Worm (Caenorhabditis elegans) whole organism, L1 larva: ENCODE measurements around the gene math-14.

ENCODE experiments used
- Y116A8C.19 ChIP-seq: sonication (generic microtip); optimal IDR thresholded peaks from 2 replicates; lab custom pipeline; 2016; ENCODE audit warnings: missing compliant biosample characterization, missing genetic modification characterization, borderline replicate concordance
- blmp-1 ChIP-seq: fragments of 150-350 bp; optimal IDR thresholded peaks from 2 replicates; lab custom pipeline; 2014; ENCODE audit warnings: missing biosample characterization, missing genetic modification characterization
- efl-3 ChIP-seq: fragments of 200-800 bp; sonication (Bioruptor generic); optimal IDR thresholded peaks from 2 replicates; lab custom pipeline; 2018; ENCODE audit warnings: mild to moderate bottlenecking, missing genetic modification characterization, missing compliant biosample characterization
- grh-1 ChIP-seq: fragments of 200-800 bp; sonication (Bioruptor generic); IDR thresholded peaks from 2 replicates; pipeline ENCODE4 v1.3.6; 2022; ENCODE audit warnings: missing genetic modification reagents, missing genetic modification characterization, missing compliant biosample characterization
- lin-15B ChIP-seq: fragments of 150-350 bp; sonication (generic microtip); optimal IDR thresholded peaks from 3 replicates; lab custom pipeline; 2014; ENCODE audit warnings: missing biosample characterization, missing genetic modification characterization
- lir-3 ChIP-seq: sonication (generic microtip); optimal IDR thresholded peaks from 2 replicates; lab custom pipeline; 2016; ENCODE audit warnings: mild to moderate bottlenecking, missing genetic modification characterization, moderate library complexity, missing compliant biosample characterization; ENCODE audit not compliant: poor library complexity
- mep-1 ChIP-seq: fragments of 150-350 bp; optimal IDR thresholded peaks from 2 replicates; lab custom pipeline; 2014; ENCODE audit warnings: missing biosample characterization, missing genetic modification characterization
- nhr-237 ChIP-seq: fragments of 150-350 bp; optimal IDR thresholded peaks from 2 replicates; lab custom pipeline; 2014; ENCODE audit warnings: missing biosample characterization, missing genetic modification characterization
- nhr-28 ChIP-seq: fragments of 150-350 bp; optimal IDR thresholded peaks from 2 replicates; lab custom pipeline; 2014; ENCODE audit warnings: missing biosample characterization, missing genetic modification characterization
- nhr-76 ChIP-seq: sonication (generic microtip); optimal IDR thresholded peaks from 2 replicates; lab custom pipeline; 2017; ENCODE audit warnings: missing biosample characterization, missing genetic modification characterization
- nhr-85 ChIP-seq: sonication (generic microtip); peaks from one replicate; lab custom pipeline; 2016; ENCODE audit warnings: missing genetic modification characterization, inconsistent platforms, missing compliant biosample characterization
- rnt-1 ChIP-seq: sonication (generic microtip); optimal IDR thresholded peaks from 2 replicates; lab custom pipeline; 2016; ENCODE audit warnings: mild to moderate bottlenecking, missing genetic modification characterization, moderate library complexity, missing compliant biosample characterization
- skn-1 ChIP-seq: fragments of 150-350 bp; optimal IDR thresholded peaks from 2 replicates; lab custom pipeline; 2014; ENCODE audit warnings: missing biosample characterization, missing genetic modification characterization
- snpc-4 ChIP-seq: fragments of 150-350 bp; optimal IDR thresholded peaks from 2 replicates; lab custom pipeline; 2014; ENCODE audit warnings: missing biosample characterization, missing genetic modification characterization
- snu-23 ChIP-seq: sonication (generic microtip); optimal IDR thresholded peaks from 2 replicates; lab custom pipeline; 2016; ENCODE audit warnings: missing genetic modification characterization, missing compliant biosample characterization
- sup-37 ChIP-seq: fragments of 200-800 bp; sonication (Bioruptor generic); optimal IDR thresholded peaks from 2 replicates; lab custom pipeline; 2018; ENCODE audit warnings: mild to moderate bottlenecking, missing genetic modification characterization, missing compliant biosample characterization
- unc-130 ChIP-seq: fragments of 150-350 bp; optimal IDR thresholded peaks from 2 replicates; lab custom pipeline; 2017; ENCODE audit warnings: missing biosample characterization, missing genetic modification characterization, inconsistent platforms
- unc-62 ChIP-seq: fragments of 150-350 bp; optimal IDR thresholded peaks from 2 replicates; lab custom pipeline; 2014; ENCODE audit warnings: missing biosample characterization, missing genetic modification reagents, missing genetic modification characterization
- unc-86 ChIP-seq: sonication (generic microtip); optimal IDR thresholded peaks from 2 replicates; lab custom pipeline; 2016; ENCODE audit warnings: missing genetic modification characterization, missing compliant biosample characterization

The math-14 gene

DNA sequence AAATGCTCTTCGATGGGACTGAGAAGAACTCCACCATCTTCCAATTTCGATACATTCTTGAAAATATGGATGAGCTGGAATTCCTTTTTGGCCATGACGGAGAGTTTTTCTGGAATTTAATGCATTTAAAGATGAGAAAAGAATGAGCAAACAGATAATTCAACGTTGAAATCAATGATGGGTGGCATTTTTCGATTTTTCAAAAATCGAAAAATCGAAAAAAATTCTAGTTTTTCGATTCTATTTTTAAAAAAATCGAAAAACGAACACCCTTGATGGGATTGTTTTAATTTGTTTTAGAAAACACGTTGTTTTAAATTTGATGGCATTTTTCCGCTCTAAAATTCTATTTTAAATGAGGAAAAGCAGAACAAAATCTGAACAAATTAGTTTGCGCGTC is 43.5 kb downstream of the math-14 start, which contains the start of gene math-31:
TSS of gene math-31 (minus strand) at position 101 of the 400 bp plus-strand sequence.
- no peak for TF ChIP-seq snpc-4 (tag; lab: Kevin White, UChicago)
- no peak for TF ChIP-seq nhr-237
- no peak for TF ChIP-seq unc-130 (tag; lab: Kevin White, UChicago)
- TF ChIP-seq mep-1 (tag; lab: Kevin White, UChicago) = no peak
- no peak for TF ChIP-seq grh-1 (GFP tag; lab: Robert Waterston, UW)
- TF ChIP-seq unc-62 (GFP tag; lab: Kevin White, UChicago) = no peak
- no peak for TF ChIP-seq blmp-1 (tag; lab: Kevin White, UChicago)
- no peak for TF ChIP-seq nhr-28 (tag; lab: Kevin White, UChicago)
- TF ChIP-seq rnt-1 (tag; lab: Kevin White, UChicago) = no peak
- TF ChIP-seq lin-15B (tag; lab: Kevin White, UChicago) = no peak
- no peak for TF ChIP-seq efl-3
- TF ChIP-seq lir-3 (tag; lab: Kevin White, UChicago) = no peak
- TF ChIP-seq Y116A8C.19 (tag; lab: Kevin White, UChicago) = no peak
- no peak for TF ChIP-seq unc-86 (tag; lab: Kevin White, UChicago)
- no peak for TF ChIP-seq sup-37 (GFP tag; lab: Kevin White, UChicago)
- TF ChIP-seq skn-1 (tag; lab: Kevin White, UChicago) = no peak
- TF ChIP-seq, all 84 proteins: peak for 0

DNA sequence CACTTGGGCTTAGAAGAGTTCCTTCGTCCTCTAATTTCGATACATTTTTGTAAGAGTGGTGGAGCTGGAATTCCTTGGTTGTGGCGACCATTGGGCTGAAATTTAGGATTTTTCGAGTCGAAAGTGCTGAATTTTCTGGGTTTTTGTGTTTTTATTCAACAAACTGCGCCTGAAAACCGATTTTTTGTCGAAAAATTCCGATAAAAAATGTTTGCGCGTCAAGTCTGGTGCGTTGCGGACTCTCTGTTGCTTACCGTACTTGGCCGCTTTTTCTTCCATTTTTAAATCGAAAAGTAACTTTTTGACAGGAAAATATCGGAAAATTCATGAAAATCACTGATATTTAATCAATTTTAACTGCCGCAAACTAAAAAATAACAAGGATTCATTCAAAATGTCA is 48.6 kb downstream of the math-14 start, which contains the start of gene bath-4:
TSS of gene bath-4 (minus strand) at position 101 of the 400 bp plus-strand sequence.
- TF ChIP-seq snu-23 (GFP tag; lab: Kevin White, UChicago) (no peak), snpc-4 (tag; lab: Kevin White, UChicago) (no peak), nhr-76 (no peak), nhr-85 (tag; lab: Kevin White, UChicago) (no peak)
- TF ChIP-seq, all 84 proteins: peak for 0
